Worm (Caenorhabditis elegans): ENCODE results near the gene R11H6.5.

DNA sequence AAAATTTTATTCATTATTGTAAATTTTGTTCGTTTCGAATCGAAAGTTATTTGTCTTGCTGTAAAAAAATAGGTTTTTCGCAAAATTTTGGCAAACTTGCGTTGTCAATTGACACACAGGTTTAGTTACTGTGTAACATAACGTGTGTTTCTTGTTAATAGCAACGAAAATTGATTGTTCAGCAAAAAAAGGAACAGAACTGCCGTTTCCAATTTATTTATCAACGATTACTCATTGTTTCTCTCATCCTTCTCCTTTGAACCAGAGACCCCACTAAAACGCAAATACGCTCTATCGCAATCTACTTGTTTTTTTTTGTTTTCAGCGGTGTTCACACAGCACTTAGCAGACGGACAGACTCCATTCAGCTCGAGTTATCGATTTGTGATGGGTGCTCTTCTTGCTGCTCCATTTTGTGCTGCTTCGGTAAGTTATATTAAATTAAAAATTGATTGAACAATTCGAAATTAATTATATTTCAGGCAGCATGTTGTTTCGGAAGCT lies 14.3 kb downstream of the R11H6.5 start, which contains the start of gene R11H6.2:
- TF ChIP-seq pqm-1 (tag; optimal IDR thresholded peaks at IDR 0.05) (peak; percentile 16), nhr-76 (tag; optimal IDR thresholded peaks at IDR 0.05) (no peak), skn-1 (tag; optimal IDR thresholded peaks at IDR 0.05) (no peak), fos-1 (tag; optimal IDR thresholded peaks at IDR 0.05) (no peak), unc-39 (tag; optimal IDR thresholded peaks at IDR 0.05) (no peak), lsy-12 (tag; optimal IDR thresholded peaks at IDR 0.05) (no peak), nhr-28 (tag; optimal IDR thresholded peaks at IDR 0.05) (no peak), pha-4 (tag; optimal IDR thresholded peaks at IDR 0.05) (no peak), ama-1 (optimal IDR thresholded peaks at IDR 0.05) (no peak)
